ENCODE assay signal across 2 worm cellular contexts in genomic region chrIV:11474067-11474466, ce11.
TF ChIP-seq lines count a peak whose summit lies in the region.

No protein-coding gene starts in this region.

TF ChIP-seq in whole organism, L1 larva, 84 proteins besides CTCF, POLR2A, EP300 and RAD21 (continued from another document):
- peak; percentile 74 for TF ChIP-seq lir-3 (tag; optimal IDR thresholded peaks at IDR 0.05; lab: Kevin White, UChicago; ENCODE audit: poor library complexity)
- TF ChIP-seq C16A3.4 (tag; optimal IDR thresholded peaks at IDR 0.05; lab: Kevin White, UChicago), result peak; percentile 83
- no peak for TF ChIP-seq ceh-88 (GFP tag; IDR thresholded peaks at IDR 0.05; lab: Robert Waterston, UW)
- TF ChIP-seq C04F5.9 (tag; optimal IDR thresholded peaks at IDR 0.05; lab: Kevin White, UChicago), result peak; percentile 38
- TF ChIP-seq snpc-4 (tag; optimal IDR thresholded peaks at IDR 0.05; lab: Kevin White, UChicago), result peak; percentile 16
- TF ChIP-seq aly-2 (tag; optimal IDR thresholded peaks at IDR 0.05; lab: Kevin White, UChicago), result peak; percentile 87
- no peak for TF ChIP-seq efl-3 (GFP tag; optimal IDR thresholded peaks at IDR 0.05; lab: Kevin White, UChicago)
- TF ChIP-seq lsy-2 (tag; optimal IDR thresholded peaks at IDR 0.05; lab: Kevin White, UChicago), result peak; percentile 57 to 70
- TF ChIP-seq hpl-2 (GFP tag; optimal IDR thresholded peaks at IDR 0.05; lab: Kevin White, UChicago), result peak; percentile 32
- TF ChIP-seq lin-15B (tag; optimal IDR thresholded peaks at IDR 0.05; lab: Kevin White, UChicago), result no peak
- TF ChIP-seq mdl-1 (tag; optimal IDR thresholded peaks at IDR 0.05; lab: Kevin White, UChicago), result peak in 1 of 2 experiments; percentile 52
- TF ChIP-seq unc-98 (GFP tag; IDR thresholded peaks at IDR 0.05; lab: Robert Waterston, UW), result no peak; the same call in 1 of the 2 replicates
- TF ChIP-seq jun-1 (tag; optimal IDR thresholded peaks at IDR 0.05; lab: Kevin White, UChicago), result peak; percentile 34
- TF ChIP-seq nhr-28 (tag; optimal IDR thresholded peaks at IDR 0.05; lab: Kevin White, UChicago), result no peak
- TF ChIP-seq ceh-90 (tag; optimal IDR thresholded peaks at IDR 0.05; lab: Kevin White, UChicago), result no peak
- TF ChIP-seq lin-13 (GFP tag; optimal IDR thresholded peaks at IDR 0.05; lab: Kevin White, UChicago), result peak; percentile 45
- TF ChIP-seq C34B4.2 (tag; optimal IDR thresholded peaks at IDR 0.05; lab: Kevin White, UChicago), result no peak
- TF ChIP-seq grh-1 (GFP tag; IDR thresholded peaks at IDR 0.05; lab: Robert Waterston, UW), result no peak
- TF ChIP-seq ces-1 (GFP tag; optimal IDR thresholded peaks at IDR 0.05; lab: Kevin White, UChicago), result no peak
- TF ChIP-seq fkh-10 (GFP tag; optimal IDR thresholded peaks at IDR 0.05; lab: Kevin White, UChicago), result no peak
- no peak for TF ChIP-seq nhr-11 (tag; optimal IDR thresholded peaks at IDR 0.05; lab: Kevin White, UChicago)
- peak; percentile 51 for TF ChIP-seq xbp-1 (tag; optimal IDR thresholded peaks at IDR 0.05; lab: Kevin White, UChicago)
- TF ChIP-seq dpl-1 (GFP tag; optimal IDR thresholded peaks at IDR 0.05; lab: Kevin White, UChicago), result peak in 2 of 3 experiments; percentile 39 to 49

TF ChIP-seq in whole organism, young adult, 124 proteins besides CTCF, POLR2A, EP300 and RAD21 (continued from another document):
- peak; percentile 75 for TF ChIP-seq bed-2 (GFP tag; IDR thresholded peaks at IDR 0.05; lab: Robert Waterston, UW)
- TF ChIP-seq F22D6.2 (tag; optimal IDR thresholded peaks at IDR 0.05; lab: Kevin White, UChicago), result peak; percentile 70
- TF ChIP-seq Y79H2A.3 (GFP tag; conservative IDR thresholded peaks at IDR 0.05; lab: Robert Waterston, UW), result 0 out of 2 replicates have a peak, but pooled peaks have one; percentile 45
- TF ChIP-seq mcd-1 (GFP tag; IDR thresholded peaks at IDR 0.05; lab: Robert Waterston, UW), result peak; percentile 70
- no peak for TF ChIP-seq ccch-3 (GFP tag; optimal IDR thresholded peaks at IDR 0.05; lab: Kevin White, UChicago)
- 0 out of 2 replicates have a peak, but pooled peaks have one; percentile 16 for TF ChIP-seq madf-8 (GFP tag; conservative IDR thresholded peaks at IDR 0.05; lab: Robert Waterston, UW)
- TF ChIP-seq him-1 (tag; optimal IDR thresholded peaks at IDR 0.05; lab: Kevin White, UChicago), result peak; percentile 72
- TF ChIP-seq madf-6 (GFP tag; IDR thresholded peaks at IDR 0.05; lab: Robert Waterston, UW), result peak; percentile 81
- TF ChIP-seq lir-1 (GFP tag; conservative IDR thresholded peaks at IDR 0.05; lab: Robert Waterston, UW), result no peak
- TF ChIP-seq ceh-91 (GFP tag; IDR thresholded peaks at IDR 0.05; lab: Robert Waterston, UW), result peak; percentile 59; the same call in 1 of the 2 replicates
- peak; percentile 89 for TF ChIP-seq chd-7 (tag; optimal IDR thresholded peaks at IDR 0.05; lab: Kevin White, UChicago)
- peak; percentile 69 for TF ChIP-seq sdz-38 (tag; optimal IDR thresholded peaks at IDR 0.05; lab: Kevin White, UChicago)
- peak; percentile 79 for TF ChIP-seq madf-10 (tag; optimal IDR thresholded peaks at IDR 0.05; lab: Kevin White, UChicago)
TF ChIP-seq in whole organism, young adult: peak in this region for 113.
